Worm (Caenorhabditis elegans) whole organism, midembryonic: ENCODE measurements around the gene ZK856.11.

ENCODE experiments used
- T22C8.4 ChIP-seq: fragments of 200-800 bp; sonication (Bioruptor generic); IDR thresholded peaks from 2 replicates; pipeline ENCODE4 v1.3.6; 2022; ENCODE audit warnings: missing genetic modification characterization, missing compliant biosample characterization
- flt-1 ChIP-seq: fragments of 200-800 bp; sonication (Bioruptor generic); IDR thresholded peaks from 2 replicates; pipeline ENCODE4 v1.3.6; 2022; ENCODE audit warnings: missing genetic modification characterization, missing compliant biosample characterization
- med-1 ChIP-seq: sonication (generic microtip); optimal IDR thresholded peaks from 2 replicates; lab custom pipeline; 2017; ENCODE audit warnings: missing genetic modification characterization, mild to moderate bottlenecking, missing compliant biosample characterization, antibody characterized with exemption, missing genetic modification reagents; ENCODE audit not compliant: insufficient read depth
- ref-1 ChIP-seq: fragments of 200-800 bp; sonication (Bioruptor generic); conservative IDR thresholded peaks from 2 replicates; pipeline ENCODE4 v1.3.6; 2022; ENCODE audit warnings: missing genetic modification reagents, missing genetic modification characterization, missing compliant biosample characterization
- tab-1 ChIP-seq: fragments of 200-800 bp; sonication (Bioruptor generic); IDR thresholded peaks from 2 replicates; pipeline ENCODE4 v1.3.6; 2022; ENCODE audit warnings: missing genetic modification characterization, missing compliant biosample characterization
- ztf-29 ChIP-seq: fragments of 200-800 bp; sonication (Bioruptor generic); IDR thresholded peaks from 2 replicates; pipeline ENCODE4 v1.3.6; 2022; ENCODE audit warnings: missing genetic modification reagents, missing genetic modification characterization, missing compliant biosample characterization

ce11 chrV:10221317-10221716 lies 16.6 kb upstream of the ZK856.11 start, which contains the start of the genes fipr-5 and fipr-9:
- TF ChIP-seq tab-1 (no peak), flt-1 (GFP tag; lab: Robert Waterston, UW) (no peak), ref-1 (no peak), med-1 (no peak), T22C8.4 (no peak), ztf-29 (GFP tag; lab: Robert Waterston, UW) (no peak)
